Fruit fly (Drosophila melanogaster) whole organism, embryonic: ENCODE data around the gene CG31886.
A peak's percentile ranks its signal among the peaks of the same experiment; 100 is the strongest.

Experiments
- B-H1 ChIP-seq: fragments of 200-800 bp; sonication (Bioruptor generic); IDR thresholded peaks from 3 replicates; pipeline ENCODE4 v1.3.6; 2022; ENCODE audit warnings: missing biosample characterization, missing genetic modification characterization
- B-H2 ChIP-seq: fragments of 200-800 bp; sonication (Bioruptor generic); optimal IDR thresholded peaks from 2 replicates; lab custom pipeline; 2018; ENCODE audit warnings: missing biosample characterization, mild to moderate bottlenecking, missing genetic modification characterization
- Bgb ChIP-seq: fragments of 200-800 bp; sonication (Bioruptor generic); IDR thresholded peaks from 2 replicates; pipeline ENCODE4 v1.3.6; 2022; ENCODE audit warnings: missing biosample characterization, missing genetic modification characterization; ENCODE audit not compliant: partially characterized antibody
- CG12104 ChIP-seq: fragments of 200-800 bp; sonication (Bioruptor generic); optimal IDR thresholded peaks from 3 replicates; lab custom pipeline; 2016; ENCODE audit warnings: missing biosample characterization, missing genetic modification characterization
- CG12659 ChIP-seq: fragments of 200-800 bp; sonication (Bioruptor generic); optimal IDR thresholded peaks from 3 replicates; lab custom pipeline; 2017; ENCODE audit warnings: mild to moderate bottlenecking, missing biosample characterization, missing genetic modification reagents, missing genetic modification characterization
- CG14710 ChIP-seq: fragments of 200-800 bp; sonication (Bioruptor generic); optimal IDR thresholded peaks from 3 replicates; lab custom pipeline; 2019; ENCODE audit warnings: missing biosample characterization, mild to moderate bottlenecking, missing genetic modification characterization, moderate library complexity
- CG1603 ChIP-seq: fragments of 200-800 bp; sonication (Bioruptor generic); optimal IDR thresholded peaks from 2 replicates; lab custom pipeline; 2019; ENCODE audit warnings: missing biosample characterization, mild to moderate bottlenecking, missing genetic modification characterization, moderate library complexity
- CG16813 ChIP-seq: fragments of 200-800 bp; sonication (Bioruptor generic); IDR thresholded peaks from 3 replicates; pipeline ENCODE4 v1.3.6; 2022; ENCODE audit warnings: missing biosample characterization, missing genetic modification characterization; ENCODE audit not compliant: partially characterized antibody
- CG17361 ChIP-seq: fragments of 200-800 bp; sonication (Bioruptor generic); IDR thresholded peaks from 3 replicates; pipeline ENCODE4 v1.3.6; 2022; ENCODE audit warnings: missing biosample characterization, missing genetic modification characterization
- CG17829 ChIP-seq: fragments of 200-800 bp; optimal IDR thresholded peaks from 2 replicates; lab custom pipeline; 2019; ENCODE audit warnings: missing biosample characterization, mild to moderate bottlenecking, missing genetic modification characterization, moderate library complexity
- CG2116 ChIP-seq: fragments of 200-800 bp; sonication (Bioruptor generic); optimal IDR thresholded peaks from 3 replicates; lab custom pipeline; 2018; ENCODE audit warnings: missing biosample characterization, mild to moderate bottlenecking, missing genetic modification characterization
- CG2712 ChIP-seq: fragments of 200-800 bp; optimal IDR thresholded peaks from 3 replicates; lab custom pipeline; 2019; ENCODE audit warnings: missing biosample characterization, mild to moderate bottlenecking, missing genetic modification characterization, moderate library complexity
- CG8290 ChIP-seq, 3 experiments: fragments of 200-800 bp; sonication (Bioruptor generic); optimal IDR thresholded peaks; 2 replicates each; lab custom pipeline; 2016 to 2019; ENCODE audit warnings: missing biosample characterization in 3 of 3, missing genetic modification characterization in 3 of 3, mild to moderate bottlenecking in 2 of 3, moderate library complexity in 1 of 3
- CG9437 ChIP-seq: fragments of 200-800 bp; sonication (Bioruptor generic); optimal IDR thresholded peaks from 2 replicates; lab custom pipeline; 2018; ENCODE audit warnings: missing biosample characterization, mild to moderate bottlenecking, missing genetic modification characterization
- CoRest ChIP-seq: fragments of 200-800 bp; sonication (Bioruptor generic); optimal IDR thresholded peaks from 3 replicates; lab custom pipeline; 2018; ENCODE audit warnings: missing biosample characterization, mild to moderate bottlenecking, missing genetic modification characterization, moderate library complexity
- Dp ChIP-seq: fragments of 200-800 bp; sonication (Bioruptor generic); optimal IDR thresholded peaks from 2 replicates; lab custom pipeline; 2018; ENCODE audit warnings: missing biosample characterization, mild to moderate bottlenecking, missing genetic modification characterization, moderate library complexity
- Dref ChIP-seq: fragments of 200-800 bp; sonication (Bioruptor generic); IDR thresholded peaks from 2 replicates; pipeline ENCODE4 v1.3.6; 2022; ENCODE audit warnings: missing biosample characterization, missing genetic modification characterization
- Fer1 ChIP-seq: fragments of 200-800 bp; sonication (Bioruptor generic); optimal IDR thresholded peaks from 2 replicates; lab custom pipeline; 2017; ENCODE audit warnings: missing biosample characterization, mild to moderate bottlenecking, missing genetic modification characterization
- Hey ChIP-seq: fragments of 200-800 bp; sonication (Bioruptor generic); optimal IDR thresholded peaks from 3 replicates; lab custom pipeline; 2018; ENCODE audit warnings: missing biosample characterization, mild to moderate bottlenecking, missing genetic modification characterization
- Lhr ChIP-seq: fragments of 200-800 bp; sonication (Bioruptor generic); optimal IDR thresholded peaks from 3 replicates; lab custom pipeline; 2017; ENCODE audit warnings: mild to moderate bottlenecking, missing biosample characterization, missing genetic modification reagents, missing genetic modification characterization
- MBD-R2 ChIP-seq: fragments of 200-800 bp; sonication (Bioruptor generic); IDR thresholded peaks from 2 replicates; pipeline ENCODE4 v1.3.6; 2022; ENCODE audit warnings: missing biosample characterization, missing genetic modification characterization
- MESR4 ChIP-seq: fragments of 200-800 bp; sonication (Bioruptor generic); optimal IDR thresholded peaks from 2 replicates; lab custom pipeline; 2018; ENCODE audit warnings: missing biosample characterization, mild to moderate bottlenecking, missing genetic modification characterization, moderate library complexity
- Oaz ChIP-seq: fragments of 200-800 bp; sonication (Bioruptor generic); IDR thresholded peaks from 2 replicates; pipeline ENCODE4 v1.3.6; 2022; ENCODE audit warnings: missing biosample characterization, missing genetic modification characterization
- Pdp1 ChIP-seq, 2 experiments: fragments of 200-800 bp; sonication (Bioruptor generic); optimal IDR thresholded peaks; 3 replicates each; lab custom pipeline; 2016; ENCODE audit warnings: missing biosample characterization in 2 of 2, missing genetic modification characterization in 2 of 2, mild to moderate bottlenecking in 1 of 2, moderate library complexity in 1 of 2
- Sry-δ ChIP-seq: fragments of 200-800 bp; sonication (Bioruptor generic); optimal IDR thresholded peaks from 2 replicates; lab custom pipeline; 2016; ENCODE audit warnings: missing biosample characterization, missing genetic modification characterization
- Taf1 ChIP-seq: fragments of 200-800 bp; sonication (Bioruptor generic); IDR thresholded peaks from 2 replicates; pipeline ENCODE4 v1.3.6; 2022; ENCODE audit warnings: missing biosample characterization, missing genetic modification characterization
- YL-1 ChIP-seq: fragments of 200-800 bp; sonication (Bioruptor generic); optimal IDR thresholded peaks from 3 replicates; lab custom pipeline; 2017; ENCODE audit warnings: missing biosample characterization, mild to moderate bottlenecking, missing genetic modification characterization
- amos ChIP-seq: fragments of 200-800 bp; sonication (Bioruptor generic); IDR thresholded peaks from 2 replicates; pipeline ENCODE4 v1.3.6; 2022; ENCODE audit warnings: missing biosample characterization, missing genetic modification characterization; ENCODE audit not compliant: partially characterized antibody
- az2 ChIP-seq: fragments of 200-800 bp; sonication (Bioruptor generic); optimal IDR thresholded peaks from 3 replicates; lab custom pipeline; 2016; ENCODE audit warnings: missing biosample characterization, missing genetic modification characterization
- bbx ChIP-seq: fragments of 200-800 bp; sonication (Bioruptor generic); IDR thresholded peaks from 2 replicates; pipeline ENCODE4 v1.3.6; 2022; ENCODE audit warnings: missing biosample characterization, missing genetic modification characterization; ENCODE audit not compliant: partially characterized antibody
- chinmo ChIP-seq: fragments of 200-800 bp; sonication (Bioruptor generic); IDR thresholded peaks from 4 replicates; pipeline ENCODE4 v1.3.6; 2022; ENCODE audit warnings: missing biosample characterization, missing genetic modification characterization; ENCODE audit not compliant: partially characterized antibody
- crc ChIP-seq: fragments of 200-800 bp; sonication (Bioruptor generic); optimal IDR thresholded peaks from 2 replicates; lab custom pipeline; 2016; ENCODE audit warnings: missing biosample characterization, missing genetic modification characterization
- emc ChIP-seq: fragments of 200-800 bp; sonication (Bioruptor generic); optimal IDR thresholded peaks from 2 replicates; lab custom pipeline; 2016; ENCODE audit warnings: missing biosample characterization, missing genetic modification characterization
- ems ChIP-seq: fragments of 200-800 bp; sonication (Bioruptor generic); optimal IDR thresholded peaks from 3 replicates; lab custom pipeline; 2016; ENCODE audit warnings: missing biosample characterization, missing genetic modification characterization
- gcm ChIP-seq: fragments of 200-800 bp; sonication (Bioruptor generic); optimal IDR thresholded peaks from 2 replicates; lab custom pipeline; 2019; ENCODE audit warnings: missing biosample characterization, mild to moderate bottlenecking, missing genetic modification characterization, moderate library complexity
- gcm2 ChIP-seq: fragments of 200-800 bp; sonication (Bioruptor generic); optimal IDR thresholded peaks from 2 replicates; lab custom pipeline; 2016; ENCODE audit warnings: missing biosample characterization, missing genetic modification characterization
- inv ChIP-seq: fragments of 200-800 bp; sonication (Bioruptor generic); IDR thresholded peaks from 2 replicates; pipeline ENCODE4 v1.3.6; 2022; ENCODE audit warnings: missing biosample characterization, missing genetic modification characterization; ENCODE audit not compliant: partially characterized antibody
- knrl ChIP-seq: fragments of 200-800 bp; sonication (Bioruptor generic); IDR thresholded peaks from 3 replicates; pipeline ENCODE4 v1.3.6; 2022; ENCODE audit warnings: missing biosample characterization, missing genetic modification characterization; ENCODE audit not compliant: partially characterized antibody
- lilli ChIP-seq: fragments of 200-800 bp; sonication (Bioruptor generic); optimal IDR thresholded peaks from 3 replicates; lab custom pipeline; 2016; ENCODE audit warnings: missing biosample characterization, missing genetic modification characterization
- luna ChIP-seq: fragments of 200-800 bp; sonication (Bioruptor generic); optimal IDR thresholded peaks from 2 replicates; lab custom pipeline; 2016; ENCODE audit warnings: missing biosample characterization, missing genetic modification characterization
- nerfin-2 ChIP-seq: fragments of 200-800 bp; sonication (Bioruptor generic); IDR thresholded peaks from 2 replicates; pipeline ENCODE4 v1.3.6; 2022; ENCODE audit warnings: missing biosample characterization, missing genetic modification characterization; ENCODE audit not compliant: partially characterized antibody
- pb ChIP-seq: fragments of 200-800 bp; sonication (Bioruptor generic); optimal IDR thresholded peaks from 3 replicates; lab custom pipeline; 2016; ENCODE audit warnings: missing biosample characterization, missing genetic modification characterization
- salm ChIP-seq: fragments of 200-800 bp; sonication (Bioruptor generic); optimal IDR thresholded peaks from 2 replicates; lab custom pipeline; 2018; ENCODE audit warnings: missing biosample characterization, mild to moderate bottlenecking, missing genetic modification characterization
- slp2 ChIP-seq: fragments of 200-800 bp; sonication (Bioruptor generic); optimal IDR thresholded peaks from 2 replicates; lab custom pipeline; 2016; ENCODE audit warnings: missing biosample characterization, missing genetic modification characterization
- sna ChIP-seq: fragments of 200-800 bp; sonication (Bioruptor generic); IDR thresholded peaks from 2 replicates; pipeline ENCODE4 v1.3.6; 2022; ENCODE audit warnings: missing biosample characterization, missing genetic modification characterization; ENCODE audit not compliant: partially characterized antibody
- tap ChIP-seq: fragments of 200-800 bp; optimal IDR thresholded peaks from 3 replicates; lab custom pipeline; 2019; ENCODE audit warnings: missing biosample characterization, mild to moderate bottlenecking, missing genetic modification characterization, moderate library complexity
- vvl ChIP-seq: fragments of 200-800 bp; sonication (Bioruptor generic); IDR thresholded peaks from 2 replicates; pipeline ENCODE4 v1.3.6; 2022; ENCODE audit warnings: missing biosample characterization, missing genetic modification characterization
- zen2 ChIP-seq: fragments of 200-800 bp; sonication (Bioruptor generic); IDR thresholded peaks from 3 replicates; pipeline ENCODE4 v1.3.6; 2022; ENCODE audit warnings: missing biosample characterization, missing genetic modification characterization; ENCODE audit not compliant: partially characterized antibody
- zf30C ChIP-seq: fragments of 200-800 bp; sonication (Bioruptor generic); optimal IDR thresholded peaks from 3 replicates; lab custom pipeline; 2018; ENCODE audit warnings: missing biosample characterization, mild to moderate bottlenecking, missing genetic modification characterization

CG31886 gene

DNA sequence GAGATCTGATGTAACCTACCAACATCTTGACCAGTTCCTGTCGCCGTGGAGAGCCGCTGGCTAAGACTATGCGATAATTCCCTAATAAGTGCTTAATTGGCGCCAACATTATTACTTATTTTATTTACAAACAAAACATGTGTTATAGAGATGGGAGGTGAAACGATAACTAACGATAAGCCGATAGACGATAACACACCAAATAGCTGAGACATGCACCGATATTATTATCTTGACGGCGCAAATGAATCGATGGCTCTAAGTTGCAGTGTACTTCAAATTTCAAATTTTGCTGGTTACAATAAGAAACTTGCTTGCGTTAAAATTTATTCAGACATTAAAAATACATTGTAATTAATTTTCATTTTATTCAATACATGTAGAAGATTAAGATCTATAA, 15.7 kb downstream of the CG31886 start, which contains the start of gene CG9515 (continued):
- TF ChIP-seq CG17361 (GFP tag; lab: Robert Waterston, UW): no peak
- TF ChIP-seq zen2 (GFP tag; lab: Robert Waterston, UW): peak; percentile 96
- TF ChIP-seq slp2 (GFP tag; lab: Kevin White, UChicago): no peak
- TF ChIP-seq B-H2: peak; percentile 27
- no peak for TF ChIP-seq tap (tag; lab: Kevin White, UChicago)
- peak; percentile 82 for TF ChIP-seq sna (GFP tag; lab: Robert Waterston, UW)
- TF ChIP-seq MBD-R2 (GFP tag; lab: Robert Waterston, UW): peak; percentile 82
- TF ChIP-seq Bgb (GFP tag; lab: Robert Waterston, UW): peak; percentile 95
- TF ChIP-seq knrl (GFP tag; lab: Robert Waterston, UW): peak; percentile 65
- TF ChIP-seq emc (GFP tag; lab: Kevin White, UChicago): no peak
- peak; percentile 83 for TF ChIP-seq CG16813
- TF ChIP-seq CG9437 (GFP tag; lab: Kevin White, UChicago): peak; percentile 74
- no peak for TF ChIP-seq CG12104 (GFP tag; lab: Kevin White, UChicago)
- TF ChIP-seq luna: no peak
- peak; percentile 30 for TF ChIP-seq CG17829 (tag; lab: Kevin White, UChicago)
- TF ChIP-seq lilli (GFP tag; lab: Kevin White, UChicago): peak; percentile 32
- TF ChIP-seq zf30C: peak; percentile 94
- peak; percentile 92 for TF ChIP-seq Sry-δ (GFP tag; lab: Kevin White, UChicago)
- peak; percentile 71 for TF ChIP-seq CG1603
- TF ChIP-seq Lhr (GFP tag; lab: Kevin White, UChicago): peak; percentile 20
- no peak for TF ChIP-seq gcm2 (GFP tag; lab: Kevin White, UChicago)
- TF ChIP-seq crc (GFP tag; lab: Kevin White, UChicago): no peak
- peak; percentile 21 for TF ChIP-seq MESR4 (GFP tag; lab: Kevin White, UChicago)
- no peak for TF ChIP-seq B-H1
- peak; percentile 97 for TF ChIP-seq chinmo (GFP tag; lab: Robert Waterston, UW)
- TF ChIP-seq CG2116 (GFP tag; lab: Kevin White, UChicago): peak; percentile 81
- peak; percentile 26 for TF ChIP-seq CG2712 (tag; lab: Kevin White, UChicago)
- TF ChIP-seq bbx (GFP tag; lab: Robert Waterston, UW): peak; percentile 88
- TF ChIP-seq ems: no peak
- no peak for TF ChIP-seq pb (GFP tag; lab: Kevin White, UChicago)
- peak; percentile 14 for TF ChIP-seq CoRest
- TF ChIP-seq amos (GFP tag; lab: Robert Waterston, UW): peak; percentile 65; the same call in 1 of the 2 replicates
- TF ChIP-seq Taf1: no peak
- peak; percentile 45 for TF ChIP-seq CG14710 (tag; lab: Kevin White, UChicago)
- TF ChIP-seq Oaz: no peak
- no peak for TF ChIP-seq CG8290 (GFP tag; optimal IDR thresholded peaks at IDR 0.05; lab: Kevin White, UChicago)
- TF ChIP-seq CG8290 (tag; optimal IDR thresholded peaks at IDR 0.05; lab: Kevin White, UChicago): peak in 1 of 2 experiments; percentile 52
- TF ChIP-seq Pdp1 (GFP tag; optimal IDR thresholded peaks at IDR 0.05; lab: Kevin White, UChicago): peak in 1 of 2 experiments; percentile 19
- TF ChIP-seq nerfin-2 (GFP tag; lab: Robert Waterston, UW): peak; percentile 87
- peak; percentile 6 for TF ChIP-seq Fer1 (GFP tag; lab: Kevin White, UChicago)
- no peak for TF ChIP-seq salm
- TF ChIP-seq vvl (GFP tag; lab: Robert Waterston, UW): 0 out of 2 replicates have a peak, but pooled peaks have one; percentile 18
- peak; percentile 10 for TF ChIP-seq gcm
- TF ChIP-seq az2 (GFP tag; lab: Kevin White, UChicago): no peak
- TF ChIP-seq CG12659 (GFP tag; lab: Kevin White, UChicago): peak; percentile 71
- TF ChIP-seq Dp (GFP tag; lab: Kevin White, UChicago): peak; percentile 88
- peak; percentile 70 for TF ChIP-seq inv (GFP tag; lab: Robert Waterston, UW)
- TF ChIP-seq YL-1 (GFP tag; lab: Kevin White, UChicago): peak; percentile 35
- no peak for TF ChIP-seq Hey (tag; lab: Kevin White, UChicago)
- peak; percentile 99 for TF ChIP-seq Dref (GFP tag; lab: Robert Waterston, UW)
